Fruit fly (Drosophila melanogaster): ENCODE measurements around the gene gcm2.
A peak's percentile ranks its signal among the peaks of the same experiment; 100 is the strongest.

The gcm2 gene

dm6 chr2L:9594625-9595300 lies 13.6 kb upstream of the gcm2 start:
- TF ChIP-seq acj6 (GFP tag; optimal IDR thresholded peaks at IDR 0.05) (peak; percentile 5), CG6276 (GFP tag; optimal IDR thresholded peaks at IDR 0.05) (no peak), fkh (GFP tag; optimal IDR thresholded peaks at IDR 0.05) (peak; percentile 30), CG10631 (GFP tag; optimal IDR thresholded peaks at IDR 0.05) (peak; percentile 5), achi (GFP tag; optimal IDR thresholded peaks at IDR 0.05) (no peak), Met (GFP tag; optimal IDR thresholded peaks at IDR 0.05) (peak; percentile 6), svp (GFP tag) (peak; percentile 53), Eip75B (GFP tag; optimal IDR thresholded peaks at IDR 0.05) (no peak), Smox (GFP tag; optimal IDR thresholded peaks at IDR 0.05) (peak; percentile 2)

- TF ChIP-seq net (GFP tag; optimal IDR thresholded peaks at IDR 0.05) (no peak), CG6792 (GFP tag; optimal IDR thresholded peaks at IDR 0.05) (peak; percentile 22), OdsH (GFP tag; optimal IDR thresholded peaks at IDR 0.05) (peak; percentile 12), fkh (GFP tag; optimal IDR thresholded peaks at IDR 0.05) (no peak), Met (GFP tag; optimal IDR thresholded peaks at IDR 0.05) (no peak), CG10669 (GFP tag; optimal IDR thresholded peaks at IDR 0.05) (peak; percentile 22), Eip75B (GFP tag; optimal IDR thresholded peaks at IDR 0.05) (no peak), vri (GFP tag; optimal IDR thresholded peaks at IDR 0.05) (no peak), CG10631 (GFP tag; optimal IDR thresholded peaks at IDR 0.05) (peak; percentile 28), CG6163 (GFP tag; IDR thresholded peaks at IDR 0.05) (peak; percentile 72), pdm3 (GFP tag; optimal IDR thresholded peaks at IDR 0.05) (peak; percentile 12), CG16779 (tag; optimal IDR thresholded peaks at IDR 0.05) (no peak), Hr38 (GFP tag; optimal IDR thresholded peaks at IDR 0.05) (no peak), CG32006 (GFP tag; optimal IDR thresholded peaks at IDR 0.05) (peak; percentile 54), spab (GFP tag; optimal IDR thresholded peaks at IDR 0.05) (no peak), Hr4 (GFP tag; optimal IDR thresholded peaks at IDR 0.05) (peak; percentile 4), CG9139 (GFP tag; optimal IDR thresholded peaks at IDR 0.05) (no peak), Eip78C (GFP tag) (peak; percentile 73), lz (GFP tag; optimal IDR thresholded peaks at IDR 0.05) (no peak), Ets96B (tag; optimal IDR thresholded peaks at IDR 0.05) (no peak), dac (GFP tag; optimal IDR thresholded peaks at IDR 0.05) (no peak), salr (GFP tag; optimal IDR thresholded peaks at IDR 0.05) (no peak), Lpt (GFP tag; optimal IDR thresholded peaks at IDR 0.05) (no peak), Ets21C (GFP tag; optimal IDR thresholded peaks at IDR 0.05) (no peak), Gug (GFP tag; IDR thresholded peaks at IDR 0.05) (peak; percentile 47), CG8632 (GFP tag; optimal IDR thresholded peaks at IDR 0.05) (no peak), Blimp-1 (GFP tag; optimal IDR thresholded peaks at IDR 0.05) (no peak), CG34406 (GFP tag; optimal IDR thresholded peaks at IDR 0.05) (no peak), CG6276 (GFP tag; optimal IDR thresholded peaks at IDR 0.05) (no peak), ss (GFP tag; optimal IDR thresholded peaks at IDR 0.05) (peak; percentile 65 to 86), CG8319 (GFP tag; optimal IDR thresholded peaks at IDR 0.05) (no peak), eg (GFP tag; IDR thresholded peaks at IDR 0.05) (peak; percentile 60; the same call in 2 of the 3 replicates), achi (GFP tag; optimal IDR thresholded peaks at IDR 0.05) (peak; percentile 21), CG15336 (GFP tag; IDR thresholded peaks at IDR 0.05) (peak; percentile 45; the same call in 1 of the 2 replicates), CG7368 (GFP tag; optimal IDR thresholded peaks at IDR 0.05) (no peak), CG31627 (GFP tag; optimal IDR thresholded peaks at IDR 0.05) (no peak), CG3919 (GFP tag; optimal IDR thresholded peaks at IDR 0.05) (peak; percentile 26), svp (GFP tag) (no peak), CG3032 (tag; optimal IDR thresholded peaks at IDR 0.05) (no peak), Hr39 (GFP tag; optimal IDR thresholded peaks at IDR 0.05) (no peak), fd85E (GFP tag; optimal IDR thresholded peaks at IDR 0.05) (no peak), Smox (GFP tag; optimal IDR thresholded peaks at IDR 0.05) (peak; percentile 6), CG8119 (GFP tag; IDR thresholded peaks at IDR 0.05) (peak; percentile 55; the same call in 2 of the 3 replicates), cyc (GFP tag; optimal IDR thresholded peaks at IDR 0.05) (no peak), acj6 (GFP tag; optimal IDR thresholded peaks at IDR 0.05) (peak; percentile 33), CG1621 (tag; optimal IDR thresholded peaks at IDR 0.05) (no peak), Sox15 (GFP tag; optimal IDR thresholded peaks at IDR 0.05) (no peak), Sox14 (GFP tag; optimal IDR thresholded peaks at IDR 0.05) (no peak)
Observed at dm6 chr2L:9598390-9598789, 10.0 kb upstream of the gcm2 start.

All from whole organism, prepupa.